Fruit fly (Drosophila melanogaster): ENCODE data around the gene RpS15Aa.

RpS15Aa gene

DNA sequence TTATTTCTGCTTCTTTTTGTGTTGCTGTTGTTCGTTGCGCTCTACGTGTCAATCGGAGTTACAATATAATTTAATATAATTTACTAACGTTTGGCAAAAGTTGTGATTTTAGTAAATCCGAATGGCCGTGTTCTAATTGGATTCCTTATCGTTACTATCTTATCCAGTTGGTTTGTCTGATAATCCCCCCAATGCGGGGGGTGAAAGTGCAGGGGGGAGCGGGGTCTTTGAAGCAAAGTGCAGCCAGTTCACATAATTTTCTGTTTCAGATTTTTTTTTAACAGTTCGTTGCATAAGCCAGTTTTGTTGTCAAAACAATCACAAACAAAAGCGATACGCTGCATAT is 34.2 kb upstream of the RpS15Aa start:
- TF ChIP-seq CG6854 (GFP tag; optimal IDR thresholded peaks at IDR 0.05) = no peak
- TF ChIP-seq CG3032 (tag; optimal IDR thresholded peaks at IDR 0.05) = no peak
- peak; percentile 19 for TF ChIP-seq Eip78C (GFP tag)
- no peak for TF ChIP-seq OdsH (GFP tag; optimal IDR thresholded peaks at IDR 0.05)
- no peak for TF ChIP-seq Eip93F (GFP tag; optimal IDR thresholded peaks at IDR 0.05)
- TF ChIP-seq vri (GFP tag; optimal IDR thresholded peaks at IDR 0.05) = peak; percentile 66
- peak; percentile 45 for TF ChIP-seq svp (GFP tag)

DNA sequence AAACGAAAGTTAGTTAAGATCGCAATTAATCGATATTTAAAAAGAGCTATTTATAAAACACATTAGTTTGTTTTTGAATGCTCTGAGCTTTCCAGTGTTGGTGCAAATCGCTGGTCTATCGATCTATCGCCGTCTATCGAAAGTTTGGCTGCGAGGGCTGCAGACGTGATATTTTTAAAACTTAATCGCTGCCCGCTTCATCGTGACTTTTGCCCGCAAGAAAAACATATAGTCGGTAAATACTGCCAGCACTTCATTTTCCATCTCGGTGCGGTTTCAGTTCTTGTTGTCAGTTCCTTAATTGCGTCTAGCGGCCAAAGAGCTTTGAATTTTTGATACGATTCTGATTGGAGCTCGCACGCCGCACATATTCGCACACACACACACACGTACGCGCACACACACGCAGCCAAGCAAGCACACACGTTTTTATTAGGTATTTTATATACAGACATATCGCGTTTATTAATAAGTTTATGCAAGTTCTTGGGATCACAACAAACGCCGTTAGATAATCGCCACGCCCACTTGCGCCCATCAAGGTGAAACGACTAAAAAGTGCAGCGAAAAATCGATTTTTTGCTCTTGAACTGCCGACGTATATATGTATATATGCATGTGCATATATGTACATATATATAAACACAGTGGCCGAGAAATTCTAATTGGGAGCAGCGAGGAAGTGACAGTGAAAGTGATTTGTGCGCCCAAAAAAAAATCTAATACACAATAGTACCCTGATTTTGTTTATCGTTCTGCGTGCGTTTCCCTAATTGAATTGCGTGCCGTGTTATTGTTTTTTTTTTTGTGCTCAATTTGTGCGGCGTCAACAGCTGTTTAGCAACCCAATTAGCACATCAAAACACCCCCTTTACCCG is 33.6 kb upstream of the RpS15Aa start:
- peak; percentile 24 for TF ChIP-seq Sox14 (GFP tag; optimal IDR thresholded peaks at IDR 0.05)
- no peak for TF ChIP-seq Sox15 (GFP tag; optimal IDR thresholded peaks at IDR 0.05)
- peak; percentile 7 for TF ChIP-seq Lpt (GFP tag; optimal IDR thresholded peaks at IDR 0.05)
- TF ChIP-seq CG6792 (GFP tag; optimal IDR thresholded peaks at IDR 0.05) = peak; percentile 26
- TF ChIP-seq topi (GFP tag; optimal IDR thresholded peaks at IDR 0.05) = peak; percentile 35
- no peak for TF ChIP-seq spab (GFP tag; optimal IDR thresholded peaks at IDR 0.05)
- TF ChIP-seq Ets21C (GFP tag; optimal IDR thresholded peaks at IDR 0.05) = peak; percentile 13
- peak in 1 of 2 experiments; percentile 13 for TF ChIP-seq ss (GFP tag; optimal IDR thresholded peaks at IDR 0.05)
- no peak for TF ChIP-seq Eip93F (GFP tag; optimal IDR thresholded peaks at IDR 0.05)
- no peak for TF ChIP-seq CG11294 (GFP tag; IDR thresholded peaks at IDR 0.05)
- peak; percentile 44 for TF ChIP-seq esn (GFP tag; optimal IDR thresholded peaks at IDR 0.05)
- TF ChIP-seq svp (GFP tag) = peak; percentile 94
- peak; percentile 28 for TF ChIP-seq CG31627 (GFP tag; optimal IDR thresholded peaks at IDR 0.05)
- TF ChIP-seq CG3919 (GFP tag; optimal IDR thresholded peaks at IDR 0.05) = peak; percentile 35
- TF ChIP-seq lz (GFP tag; optimal IDR thresholded peaks at IDR 0.05) = peak; percentile 39
- no peak for TF ChIP-seq CG6854 (GFP tag; optimal IDR thresholded peaks at IDR 0.05)
- TF ChIP-seq Eip78C (GFP tag) = peak; percentile 53
- TF ChIP-seq Met (GFP tag; optimal IDR thresholded peaks at IDR 0.05) = peak; percentile 40
- peak; percentile 10 for TF ChIP-seq cyc (GFP tag; optimal IDR thresholded peaks at IDR 0.05)
- no peak for TF ChIP-seq CG10669 (GFP tag; optimal IDR thresholded peaks at IDR 0.05)
- TF ChIP-seq Hr39 (GFP tag; optimal IDR thresholded peaks at IDR 0.05) = peak; percentile 34

DNA sequence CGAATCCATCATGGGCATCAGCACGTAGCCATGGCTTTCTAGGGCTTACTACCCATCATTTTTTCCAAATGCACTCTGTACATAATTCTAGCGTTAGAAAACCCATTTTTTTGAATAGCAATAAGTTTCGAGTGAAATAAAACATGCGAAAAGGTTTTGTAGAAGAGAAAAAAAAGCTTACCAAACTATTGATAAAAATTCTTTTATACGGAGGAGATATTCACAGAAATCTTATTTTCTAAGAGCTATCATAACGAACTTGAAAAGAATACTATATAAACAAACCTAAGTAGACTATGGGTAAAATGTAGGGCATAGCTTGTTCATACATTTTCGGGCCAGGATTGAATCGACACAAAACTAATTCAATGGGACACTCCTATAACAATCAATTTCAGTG is 32.8 kb upstream of the RpS15Aa start, which contains the start of gene CG1640:
Gene CG1640, plus strand, starts transcription at position 301 of the 400 bp plus-strand sequence.
- no peak for TF ChIP-seq CG3032 (tag; optimal IDR thresholded peaks at IDR 0.05)
- TF ChIP-seq CG11294 (GFP tag; IDR thresholded peaks at IDR 0.05) = no peak
- no peak for TF ChIP-seq fd59A (GFP tag; optimal IDR thresholded peaks at IDR 0.05)
- TF ChIP-seq CG32006 (GFP tag; optimal IDR thresholded peaks at IDR 0.05) = no peak
- TF ChIP-seq Eip75B (GFP tag; optimal IDR thresholded peaks at IDR 0.05) = no peak
- TF ChIP-seq esn (GFP tag; optimal IDR thresholded peaks at IDR 0.05) = no peak
- no peak for TF ChIP-seq vri (GFP tag; optimal IDR thresholded peaks at IDR 0.05)
- no peak for TF ChIP-seq fkh (GFP tag; optimal IDR thresholded peaks at IDR 0.05)
- TF ChIP-seq ss (GFP tag; optimal IDR thresholded peaks at IDR 0.05) = no peak
- TF ChIP-seq CG6792 (GFP tag; optimal IDR thresholded peaks at IDR 0.05) = no peak
- TF ChIP-seq CG8319 (GFP tag; optimal IDR thresholded peaks at IDR 0.05) = no peak
- TF ChIP-seq CG6808 (GFP tag; optimal IDR thresholded peaks at IDR 0.05) = no peak
- no peak for TF ChIP-seq CG15336 (GFP tag; IDR thresholded peaks at IDR 0.05)

DNA sequence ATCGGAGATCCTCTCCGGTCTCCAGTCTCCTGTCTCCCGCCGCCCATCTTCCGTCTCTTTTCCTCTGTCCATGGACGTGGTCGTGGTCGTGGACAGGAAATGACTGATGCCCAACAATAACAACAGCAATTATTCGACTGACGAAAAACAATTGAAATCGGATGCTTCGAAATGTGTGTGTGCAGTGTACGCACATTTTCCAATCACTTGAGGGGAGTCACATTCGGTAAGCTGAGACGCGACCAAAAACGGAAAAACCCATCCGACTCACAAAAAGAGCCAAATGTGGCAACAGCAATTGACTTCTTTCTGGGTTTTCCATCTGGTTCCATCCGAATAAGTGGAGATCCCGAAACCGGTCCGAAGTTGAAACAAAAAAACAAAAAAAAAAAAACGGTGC is 31.9 kb upstream of the RpS15Aa start:
- TF ChIP-seq Lpt (GFP tag; optimal IDR thresholded peaks at IDR 0.05) (no peak), CG32006 (GFP tag; optimal IDR thresholded peaks at IDR 0.05) (no peak), pdm3 (GFP tag; optimal IDR thresholded peaks at IDR 0.05) (no peak), CG6276 (GFP tag; optimal IDR thresholded peaks at IDR 0.05) (no peak), eg (GFP tag; IDR thresholded peaks at IDR 0.05) (no peak), ss (GFP tag; optimal IDR thresholded peaks at IDR 0.05) (no peak), CG6808 (GFP tag; optimal IDR thresholded peaks at IDR 0.05) (no peak), lz (GFP tag; optimal IDR thresholded peaks at IDR 0.05) (no peak), Sox14 (GFP tag; optimal IDR thresholded peaks at IDR 0.05) (no peak), CG15336 (GFP tag; IDR thresholded peaks at IDR 0.05) (no peak), CG3032 (tag; optimal IDR thresholded peaks at IDR 0.05) (no peak), Smox (GFP tag; optimal IDR thresholded peaks at IDR 0.05) (no peak), Eip75B (GFP tag; optimal IDR thresholded peaks at IDR 0.05) (no peak), Ets21C (GFP tag; optimal IDR thresholded peaks at IDR 0.05) (no peak), CG1621 (tag; optimal IDR thresholded peaks at IDR 0.05) (no peak), CG6854 (GFP tag; optimal IDR thresholded peaks at IDR 0.05) (no peak)
